Fruit fly (Drosophila melanogaster) whole organism: ENCODE results near the gene CG7368.

Experiments
- CG8478 ChIP-seq: fragments of >200 bp; optimal IDR thresholded peaks from 2 replicates; lab custom pipeline; 2018; ENCODE audit warnings: inconsistent platforms
- EcR ChIP-seq, 2 experiments: fragments of >200 bp; optimal IDR thresholded peaks; 2 replicates each; lab custom pipeline; 2017; ENCODE audit warnings: missing biosample characterization in 2 of 2, missing genetic modification characterization in 2 of 2, missing genetic modification reagents in 2 of 2

dm6 chr3L:11579919-11580318, 17.1 kb upstream of the CG7368 start, which contains the start of gene CG43390:
- no peak for TF ChIP-seq EcR (GFP tag; optimal IDR thresholded peaks at IDR 0.05; lab: Kevin White, UChicago)
- TF ChIP-seq CG8478 = no peak
